Worm (Caenorhabditis elegans): ENCODE measurements around the gene F09F9.5.

Gene F09F9.5

ce11 chrX:4145051-4145826, 27.5 kb downstream of the F09F9.5 start (continued):
- TF ChIP-seq ets-5 (GFP tag; IDR thresholded peaks at IDR 0.05) = 0 out of 2 replicates have a peak, but pooled peaks have one; percentile 14
- no peak for TF ChIP-seq alr-1 (tag; optimal IDR thresholded peaks at IDR 0.05; ENCODE audit: borderline replicate concordance)
- peak; percentile 77 for TF ChIP-seq blmp-1 (tag; optimal IDR thresholded peaks at IDR 0.05)
- TF ChIP-seq nhr-20 (tag; optimal IDR thresholded peaks at IDR 0.05) = peak; percentile 91
- TF ChIP-seq nhr-85 (tag) = peak; percentile 86
- TF ChIP-seq unc-62 (GFP tag; optimal IDR thresholded peaks at IDR 0.05) = no peak
- no peak for TF ChIP-seq nhr-11 (tag; optimal IDR thresholded peaks at IDR 0.05)
- no peak for TF ChIP-seq aha-1 (tag; optimal IDR thresholded peaks at IDR 0.05)
- TF ChIP-seq nhr-71 (tag; optimal IDR thresholded peaks at IDR 0.05) = peak; percentile 89
- TF ChIP-seq ceh-88 (GFP tag; IDR thresholded peaks at IDR 0.05) = 0 out of 2 replicates have a peak, but pooled peaks have one; percentile 19
- TF ChIP-seq lin-15B (tag; optimal IDR thresholded peaks at IDR 0.05) = no peak
- TF ChIP-seq lin-14 (GFP tag; optimal IDR thresholded peaks at IDR 0.05) = peak; percentile 92
- TF ChIP-seq egl-13 (tag; optimal IDR thresholded peaks at IDR 0.05) = peak; percentile 52
- TF ChIP-seq unc-98 (GFP tag; IDR thresholded peaks at IDR 0.05) = no peak
- peak; percentile 66 for TF ChIP-seq mep-1 (tag; optimal IDR thresholded peaks at IDR 0.05)
- no peak for TF ChIP-seq hpl-2 (GFP tag; optimal IDR thresholded peaks at IDR 0.05)
- no peak for TF ChIP-seq sptf-1 (tag; optimal IDR thresholded peaks at IDR 0.05)
- peak; percentile 44 for TF ChIP-seq dsc-1 (tag; optimal IDR thresholded peaks at IDR 0.05)
- peak; percentile 11 to 76 for TF ChIP-seq lsy-2 (tag; optimal IDR thresholded peaks at IDR 0.05)
- no peak for TF ChIP-seq ceh-63 (GFP tag; optimal IDR thresholded peaks at IDR 0.05)
- peak; percentile 69 for TF ChIP-seq unc-86 (tag; optimal IDR thresholded peaks at IDR 0.05)
- no peak for TF ChIP-seq vab-15 (tag; optimal IDR thresholded peaks at IDR 0.05)
- no peak for TF ChIP-seq ces-1 (GFP tag; optimal IDR thresholded peaks at IDR 0.05)
- TF ChIP-seq C04F5.9 (tag; optimal IDR thresholded peaks at IDR 0.05) = no peak
- TF ChIP-seq nhr-47 (tag; optimal IDR thresholded peaks at IDR 0.05) = peak; percentile 64
- TF ChIP-seq jun-1 (tag; optimal IDR thresholded peaks at IDR 0.05) = peak; percentile 41
- no peak for TF ChIP-seq pag-3 (tag; optimal IDR thresholded peaks at IDR 0.05; ENCODE audit: borderline replicate concordance, insufficient read depth)
- TF ChIP-seq F16B12.6 (tag; optimal IDR thresholded peaks at IDR 0.05) = peak; percentile 10
- TF ChIP-seq ceh-82 (tag; optimal IDR thresholded peaks at IDR 0.05) = peak; percentile 40 to 58 (median 58)
- no peak for TF ChIP-seq nhr-237 (tag; optimal IDR thresholded peaks at IDR 0.05)
- 0 out of 2 replicates have a peak, but pooled peaks have one; percentile 39 for TF ChIP-seq grh-1 (GFP tag; IDR thresholded peaks at IDR 0.05)
- no peak for TF ChIP-seq hlh-17 (GFP tag; optimal IDR thresholded peaks at IDR 0.05; ENCODE audit: borderline replicate concordance)

ce11 chrX:4146046-4146445, 28.3 kb downstream of the F09F9.5 start:
- TF ChIP-seq efl-1 (optimal IDR thresholded peaks at IDR 0.05) = no peak
- no peak for TF ChIP-seq efl-1 (GFP tag; optimal IDR thresholded peaks at IDR 0.05 in 1 of 2)
- peak; percentile 74 for TF ChIP-seq nhr-85 (tag)
- TF ChIP-seq ceh-63 (GFP tag; optimal IDR thresholded peaks at IDR 0.05) = peak; percentile 65
- TF ChIP-seq ceh-90 (tag; optimal IDR thresholded peaks at IDR 0.05) = no peak
- TF ChIP-seq egl-27 (tag; optimal IDR thresholded peaks at IDR 0.05) = no peak

DNA sequence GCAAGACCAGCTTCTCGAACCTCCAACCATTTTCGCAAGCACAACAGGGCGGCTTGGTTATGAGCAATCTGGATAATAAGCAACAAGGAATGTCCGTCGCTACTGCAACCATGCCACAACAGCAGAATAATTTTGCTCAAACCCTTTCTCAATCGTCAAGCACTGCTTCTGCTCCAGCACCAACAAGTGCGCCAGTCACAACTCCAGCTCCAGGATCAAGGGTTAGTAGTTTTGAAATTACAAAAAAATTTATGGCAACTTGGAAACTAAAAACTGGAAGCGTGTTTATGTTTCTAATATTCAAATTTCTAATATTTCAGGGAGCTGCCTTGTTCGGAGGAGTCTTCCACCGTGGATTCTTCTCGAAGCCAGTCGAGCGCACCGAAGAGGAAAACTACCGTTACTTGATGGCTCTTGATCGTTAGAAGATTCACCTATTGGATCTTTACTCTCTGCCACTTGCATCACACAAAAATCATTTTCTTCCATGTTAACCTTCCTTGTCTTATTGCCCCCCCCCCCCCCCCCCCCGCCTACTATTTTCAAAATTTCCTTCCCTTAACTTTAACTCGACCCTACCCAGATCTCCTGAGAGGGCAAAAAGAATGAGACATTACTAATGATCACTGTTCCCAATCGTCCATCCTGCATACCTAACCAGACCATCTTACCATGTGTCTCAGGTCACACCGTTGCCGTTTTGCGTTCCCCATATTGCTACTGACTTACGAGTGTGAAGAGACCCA, 29.2 kb downstream of the F09F9.5 start:
- no peak for TF ChIP-seq efl-1 (optimal IDR thresholded peaks at IDR 0.05)
- TF ChIP-seq efl-1 (GFP tag; optimal IDR thresholded peaks at IDR 0.05 in 1 of 2) = peak in 1 of 2 experiments; percentile 73
- TF ChIP-seq lin-14 (GFP tag; optimal IDR thresholded peaks at IDR 0.05) = no peak
- TF ChIP-seq rnt-1 (tag; optimal IDR thresholded peaks at IDR 0.05) = no peak
- TF ChIP-seq dsc-1 (tag; optimal IDR thresholded peaks at IDR 0.05) = peak; percentile 5
- peak; percentile 15 for TF ChIP-seq zip-4 (GFP tag; optimal IDR thresholded peaks at IDR 0.05)
- TF ChIP-seq nhr-71 (tag; optimal IDR thresholded peaks at IDR 0.05) = peak; percentile 12
- peak; percentile 53 for TF ChIP-seq nhr-85 (tag)
- no peak for TF ChIP-seq swsn-7 (tag; optimal IDR thresholded peaks at IDR 0.05)
- TF ChIP-seq alr-1 (tag; optimal IDR thresholded peaks at IDR 0.05; ENCODE audit: borderline replicate concordance) = no peak
- no peak for TF ChIP-seq ces-1 (GFP tag; optimal IDR thresholded peaks at IDR 0.05)

Data from whole organism, L1 larva.